Worm (Caenorhabditis elegans) whole organism, L3 larva: ENCODE data around the gene acr-5.
A peak's percentile ranks its signal among the peaks of the same experiment; 100 is the strongest.

ENCODE experiments used
- R02D3.7 ChIP-seq: fragments of 150-350 bp; optimal IDR thresholded peaks from 2 replicates; lab custom pipeline; 2014; ENCODE audit warnings: missing biosample characterization, missing genetic modification characterization
- ama-1 ChIP-seq: fragments of 150-350 bp; optimal IDR thresholded peaks from 2 replicates; lab custom pipeline; 2018
- ceh-28 ChIP-seq: fragments of 150-350 bp; optimal IDR thresholded peaks from 2 replicates; lab custom pipeline; 2014; ENCODE audit warnings: missing biosample characterization, missing genetic modification reagents, missing genetic modification characterization
- ceh-9 ChIP-seq: sonication (generic microtip); optimal IDR thresholded peaks from 2 replicates; lab custom pipeline; 2018; ENCODE audit warnings: missing biosample characterization, missing genetic modification characterization
- elt-2 ChIP-seq: sonication (generic microtip); optimal IDR thresholded peaks from 2 replicates; lab custom pipeline; 2016; ENCODE audit warnings: missing genetic modification reagents, mild to moderate bottlenecking, missing genetic modification characterization, missing compliant biosample characterization
- eor-1 ChIP-seq, 2 experiments: fragments of 150-350 bp; optimal IDR thresholded peaks; 2 replicates each; lab custom pipeline; 2014 to 2018; ENCODE audit warnings: missing biosample characterization in 2 of 2, missing genetic modification characterization in 2 of 2
- fkh-10 ChIP-seq: sonication (generic microtip); optimal IDR thresholded peaks from 2 replicates; lab custom pipeline; 2017; ENCODE audit warnings: missing biosample characterization, missing genetic modification reagents, missing genetic modification characterization
- hmg-11 ChIP-seq: sonication (generic microtip); optimal IDR thresholded peaks from 2 replicates; lab custom pipeline; 2016; ENCODE audit warnings: missing genetic modification characterization, missing compliant biosample characterization
- lin-15B ChIP-seq: fragments of 150-350 bp; optimal IDR thresholded peaks from 2 replicates; lab custom pipeline; 2014; ENCODE audit warnings: missing biosample characterization, missing genetic modification characterization
- lsy-12 ChIP-seq: sonication (generic microtip); optimal IDR thresholded peaks from 2 replicates; lab custom pipeline; 2016; ENCODE audit warnings: mild to moderate bottlenecking, missing genetic modification characterization, missing compliant biosample characterization
- mdl-1 ChIP-seq: fragments of 150-350 bp; optimal IDR thresholded peaks from 2 replicates; lab custom pipeline; 2014; ENCODE audit warnings: missing biosample characterization, missing genetic modification characterization
- mml-1 ChIP-seq: fragments of 150-350 bp; sonication (generic microtip); optimal IDR thresholded peaks from 3 replicates; lab custom pipeline; 2014; ENCODE audit warnings: missing biosample characterization, missing genetic modification characterization
- nfya-1 ChIP-seq: sonication (generic microtip); optimal IDR thresholded peaks from 2 replicates; lab custom pipeline; 2017; ENCODE audit warnings: missing genetic modification characterization, mild to moderate bottlenecking, missing compliant biosample characterization, antibody characterized with exemption, moderate library complexity; ENCODE audit not compliant: insufficient read depth
- nhr-12 ChIP-seq: fragments of 150-350 bp; optimal IDR thresholded peaks from 2 replicates; lab custom pipeline; 2014; ENCODE audit warnings: missing biosample characterization, missing genetic modification characterization
- nhr-23 ChIP-seq: fragments of 150-350 bp; optimal IDR thresholded peaks from 2 replicates; lab custom pipeline; 2014; ENCODE audit warnings: missing biosample characterization, missing genetic modification reagents, missing genetic modification characterization
- nhr-237 ChIP-seq: fragments of 150-350 bp; optimal IDR thresholded peaks from 2 replicates; lab custom pipeline; 2014; ENCODE audit warnings: missing biosample characterization, missing genetic modification characterization
- nhr-25 ChIP-seq: sonication (generic microtip); optimal IDR thresholded peaks from 2 replicates; lab custom pipeline; 2017; ENCODE audit warnings: missing biosample characterization, missing genetic modification characterization
- nhr-28 ChIP-seq: fragments of 150-350 bp; optimal IDR thresholded peaks from 2 replicates; lab custom pipeline; 2014; ENCODE audit warnings: missing biosample characterization, missing genetic modification characterization
- nhr-43 ChIP-seq: sonication (generic microtip); optimal IDR thresholded peaks from 2 replicates; lab custom pipeline; 2016; ENCODE audit warnings: mild to moderate bottlenecking, missing genetic modification characterization, missing compliant biosample characterization; ENCODE audit not compliant: poor library complexity, severe bottlenecking
- nhr-67 ChIP-seq: fragments of 150-350 bp; optimal IDR thresholded peaks from 2 replicates; lab custom pipeline; 2014; ENCODE audit warnings: missing biosample characterization, missing genetic modification characterization
- nhr-76 ChIP-seq: fragments of 150-350 bp; sonication (generic microtip); optimal IDR thresholded peaks from 5 replicates; lab custom pipeline; 2014; ENCODE audit warnings: missing biosample characterization, missing genetic modification characterization
- nhr-77 ChIP-seq: fragments of 150-350 bp; optimal IDR thresholded peaks from 2 replicates; lab custom pipeline; 2014; ENCODE audit warnings: missing biosample characterization, missing genetic modification characterization
- tbx-2 ChIP-seq: sonication (generic microtip); optimal IDR thresholded peaks from 2 replicates; lab custom pipeline; 2016; ENCODE audit warnings: mild to moderate bottlenecking, missing genetic modification characterization, missing compliant biosample characterization
- unc-62 ChIP-seq: fragments of 150-350 bp; sonication (generic microtip); optimal IDR thresholded peaks from 4 replicates; lab custom pipeline; 2014; ENCODE audit warnings: missing biosample characterization, missing genetic modification reagents, missing genetic modification characterization
- ztf-11 ChIP-seq: fragments of 150-350 bp; optimal IDR thresholded peaks from 2 replicates; lab custom pipeline; 2014; ENCODE audit warnings: missing biosample characterization, missing genetic modification characterization
- ztf-4 ChIP-seq: fragments of 150-350 bp; optimal IDR thresholded peaks from 2 replicates; lab custom pipeline; 2014; ENCODE audit warnings: missing biosample characterization, missing genetic modification characterization

acr-5 gene

DNA sequence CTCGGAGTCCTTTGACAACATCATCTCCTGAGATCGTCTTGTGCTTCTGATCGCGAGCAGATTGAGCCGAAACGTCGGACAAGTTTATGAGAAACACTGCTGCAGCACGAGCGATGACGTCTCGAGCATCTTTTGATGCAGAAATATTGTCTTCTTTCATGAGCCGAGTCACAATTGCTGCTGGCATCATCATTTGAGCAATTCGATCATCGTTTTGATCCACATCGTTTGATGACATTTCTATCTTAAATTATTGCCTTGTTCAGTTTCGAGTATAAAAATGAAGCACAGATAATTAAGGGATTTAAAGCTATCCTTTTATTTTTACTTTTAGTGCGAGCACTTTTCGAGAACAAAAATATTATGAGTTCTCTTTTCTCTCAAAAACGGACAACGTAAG, 52.0 kb downstream of the acr-5 start, which contains the start of gene T26A5.8:
TSS of gene T26A5.8 (minus strand) at position 247 of the 400 bp plus-strand sequence.
- TF ChIP-seq nhr-12 (no peak), nfya-1 (peak; percentile 10), eor-1 (tag; optimal IDR thresholded peaks at IDR 0.05; lab: Kevin White, UChicago) (no peak), ceh-28 (tag; lab: Kevin White, UChicago) (no peak), nhr-77 (no peak), ztf-4 (tag; lab: Kevin White, UChicago) (no peak), ama-1 (lab: Kevin White, UChicago) (peak; percentile 96), nhr-28 (tag; lab: Kevin White, UChicago) (no peak), ceh-9 (tag; lab: Kevin White, UChicago) (no peak), nhr-76 (tag; lab: Kevin White, UChicago) (no peak), nhr-67 (no peak), R02D3.7 (no peak), nhr-23 (tag; lab: Kevin White, UChicago) (no peak), nhr-237 (no peak), tbx-2 (no peak), nhr-25 (no peak), elt-2 (tag; lab: Kevin White, UChicago) (peak; percentile 20), ztf-11 (tag; lab: Kevin White, UChicago) (no peak), lsy-12 (tag; lab: Kevin White, UChicago) (peak; percentile 30), nhr-43 (peak; percentile 40), fkh-10 (GFP tag; lab: Kevin White, UChicago) (no peak)

DNA sequence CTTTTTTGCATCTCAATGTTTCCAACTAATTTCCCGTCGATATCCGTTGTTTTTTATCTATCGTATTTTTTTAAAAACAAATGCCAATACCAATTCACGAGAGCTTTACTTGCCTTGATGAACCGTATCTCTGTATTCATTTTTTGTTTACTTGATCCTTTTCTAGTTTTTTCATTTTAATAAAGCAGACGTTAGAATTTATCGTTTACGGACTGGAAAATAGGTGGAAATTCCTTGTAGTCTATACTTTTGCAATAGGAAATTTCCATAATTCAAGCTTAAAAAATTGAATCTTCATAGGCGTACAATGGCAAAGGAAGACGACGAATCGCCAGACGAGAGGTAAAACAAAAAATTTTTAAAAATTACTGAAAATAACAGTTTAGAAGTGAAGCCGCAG, 54.8 kb downstream of the acr-5 start, which contains the start of gene algn-1:
TSS of gene algn-1 (plus strand) at position 301 of the 400 bp plus-strand sequence.
- TF ChIP-seq R02D3.7, result no peak
- no peak for TF ChIP-seq elt-2 (tag; lab: Kevin White, UChicago)
- no peak for TF ChIP-seq mdl-1 (tag; lab: Kevin White, UChicago)
- TF ChIP-seq mml-1 (tag; lab: Kevin White, UChicago), result no peak
- TF ChIP-seq lin-15B, result no peak
- TF ChIP-seq hmg-11 (tag; lab: Kevin White, UChicago), result no peak
- no peak for TF ChIP-seq unc-62 (GFP tag; lab: Kevin White, UChicago)
- TF ChIP-seq ceh-9 (tag; lab: Kevin White, UChicago), result no peak
